Worm (Caenorhabditis elegans): ENCODE measurements around the gene F14H3.14.

Gene F14H3.14

DNA sequence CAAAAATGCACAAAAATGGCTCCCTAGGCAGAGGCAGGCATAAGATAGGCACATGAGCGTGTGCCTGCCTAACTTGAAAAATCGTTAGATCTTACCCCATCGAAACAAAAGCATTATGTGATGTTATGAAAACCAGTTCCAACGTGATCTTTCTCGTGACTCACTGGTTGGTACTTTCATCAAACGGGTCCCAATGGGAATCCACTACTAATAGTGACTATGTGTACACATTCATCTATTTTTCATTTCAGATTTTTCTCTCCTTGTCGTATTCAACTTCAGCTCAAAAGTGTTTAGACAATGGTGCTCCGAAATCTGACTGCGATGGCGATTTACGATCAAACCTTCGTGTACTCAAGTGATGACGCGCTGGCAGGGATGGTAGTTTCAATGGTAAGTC is 45.0 kb downstream of the F14H3.14 start, which contains the start of gene srx-43:
Gene srx-43 (plus strand): TSS at position 301 of the 400 bp plus-strand sequence.
- TF ChIP-seq blmp-1 (tag; optimal IDR thresholded peaks at IDR 0.05), result no peak
- TF ChIP-seq snu-23 (GFP tag; optimal IDR thresholded peaks at IDR 0.05), result no peak
- TF ChIP-seq C34B4.2 (tag; optimal IDR thresholded peaks at IDR 0.05), result no peak
- no peak for TF ChIP-seq ztf-4 (tag; optimal IDR thresholded peaks at IDR 0.05)
- no peak for TF ChIP-seq snpc-4 (tag; optimal IDR thresholded peaks at IDR 0.05)
- no peak for TF ChIP-seq elt-3 (tag; optimal IDR thresholded peaks at IDR 0.05)
- TF ChIP-seq ceh-82 (tag; optimal IDR thresholded peaks at IDR 0.05), result no peak
- TF ChIP-seq tbx-2 (tag; optimal IDR thresholded peaks at IDR 0.05), result no peak

DNA sequence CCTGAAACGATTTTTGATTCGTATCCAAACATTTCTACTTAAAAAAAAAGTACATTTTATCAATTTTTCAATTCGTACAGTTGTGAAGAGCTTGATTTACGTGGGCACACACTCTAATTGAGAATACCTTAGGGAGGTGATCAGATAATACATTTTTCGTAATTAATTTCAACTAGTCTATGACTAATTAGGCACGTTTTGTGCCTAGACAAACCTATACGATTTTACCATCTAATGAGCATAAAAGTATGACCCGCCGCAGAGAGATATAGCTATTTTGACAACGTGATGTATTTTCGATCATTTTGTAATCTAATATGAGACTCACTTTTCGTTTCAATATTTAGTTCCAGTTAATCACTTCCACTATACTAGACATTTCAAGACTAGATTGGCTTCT is 45.7 kb downstream of the F14H3.14 start:
- TF ChIP-seq sup-37 (GFP tag; optimal IDR thresholded peaks at IDR 0.05) (no peak), ceh-8 (GFP tag; optimal IDR thresholded peaks at IDR 0.05) (peak; percentile 66)

DNA sequence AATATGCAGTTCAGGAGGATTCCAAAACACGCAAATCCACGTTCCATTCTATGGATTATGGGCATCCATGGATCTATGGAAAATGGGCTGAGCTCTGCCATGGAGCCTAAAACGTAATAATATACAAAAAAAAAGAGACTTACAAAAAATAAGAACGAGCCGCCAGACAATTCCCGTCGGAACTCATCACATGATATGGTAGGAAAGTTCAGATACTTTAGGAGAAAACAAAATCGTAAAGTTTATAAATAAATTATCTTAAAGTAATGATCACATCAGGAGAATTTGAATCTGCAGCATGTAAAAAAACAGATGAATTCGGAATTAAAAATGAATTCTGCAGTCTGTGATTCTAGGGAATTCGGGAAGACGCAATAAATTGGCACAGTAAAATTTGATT is 47.0 kb downstream of the F14H3.14 start, which contains the start of gene str-232:
Gene str-232 (minus strand): TSS at position 101 of the 400 bp plus-strand sequence.
- TF ChIP-seq tlp-1 (tag; optimal IDR thresholded peaks at IDR 0.05) (no peak), C04F5.9 (tag; optimal IDR thresholded peaks at IDR 0.05) (no peak), isw-1 (GFP tag; IDR thresholded peaks at IDR 0.05) (no peak), C34B4.2 (tag; optimal IDR thresholded peaks at IDR 0.05) (no peak), ets-5 (GFP tag; IDR thresholded peaks at IDR 0.05) (no peak), pqm-1 (tag; optimal IDR thresholded peaks at IDR 0.05) (no peak), pag-3 (tag; optimal IDR thresholded peaks at IDR 0.05; ENCODE audit: borderline replicate concordance, insufficient read depth) (no peak), hlh-17 (GFP tag; optimal IDR thresholded peaks at IDR 0.05; ENCODE audit: borderline replicate concordance) (no peak), aha-1 (tag; optimal IDR thresholded peaks at IDR 0.05) (no peak), ztf-11 (tag; optimal IDR thresholded peaks at IDR 0.05) (no peak), nhr-71 (tag; optimal IDR thresholded peaks at IDR 0.05) (no peak)
